Worm (Caenorhabditis elegans): Measurements from ENCODE around the gene F09G8.7.

DNA sequence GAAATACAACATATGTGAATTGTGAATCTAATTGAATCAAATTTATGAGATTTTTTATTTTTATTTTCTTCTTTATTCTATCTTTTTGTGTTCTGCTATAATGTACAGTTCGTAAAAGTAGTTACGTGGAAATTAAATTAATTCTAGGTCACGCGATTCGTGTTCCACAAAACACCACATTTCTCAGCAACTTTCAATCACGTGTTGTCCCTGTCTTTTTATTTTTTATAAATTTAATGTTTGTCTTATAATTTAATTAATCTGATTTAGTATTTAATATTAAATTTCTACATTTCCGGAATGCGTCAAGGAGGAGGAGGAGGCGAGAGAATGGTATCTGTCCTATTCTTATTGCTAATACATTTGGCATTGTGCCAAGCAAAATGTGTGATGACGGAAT is 10.1 kb downstream of the F09G8.7 start, which contains the start of gene ncr-2:
- TF ChIP-seq nhr-12 (tag; optimal IDR thresholded peaks at IDR 0.05) (no peak), pha-4 (tag; optimal IDR thresholded peaks at IDR 0.05) (no peak), nhr-76 (tag; optimal IDR thresholded peaks at IDR 0.05) (no peak), ham-2 (GFP tag; optimal IDR thresholded peaks at IDR 0.05) (no peak), elt-3 (tag; optimal IDR thresholded peaks at IDR 0.05) (no peak), unc-62 (GFP tag; optimal IDR thresholded peaks at IDR 0.05) (no peak)

Measured in whole organism, mixed stage, embryonic.